Fruit fly (Drosophila melanogaster) whole organism, pupa: ENCODE measurements around the gene CG14693.
A peak's percentile ranks its signal among the peaks of the same experiment; 100 is the strongest.

Source experiments
- CG10348 ChIP-seq: fragments of 200-800 bp; sonication (Bioruptor generic); IDR thresholded peaks from 2 replicates; pipeline ENCODE4 v1.3.6; 2022; ENCODE audit warnings: missing biosample characterization, missing genetic modification characterization
- CG12605 ChIP-seq: fragments of 200-800 bp; sonication (Bioruptor generic); IDR thresholded peaks from 2 replicates; pipeline ENCODE4 v1.3.6; 2022; ENCODE audit warnings: missing biosample characterization, missing genetic modification characterization
- CG13204 ChIP-seq: fragments of 200-800 bp; sonication (Bioruptor generic); optimal IDR thresholded peaks from 2 replicates; lab custom pipeline; 2018; ENCODE audit warnings: missing biosample characterization, mild to moderate bottlenecking, missing genetic modification characterization, moderate library complexity
- CG14655 ChIP-seq: fragments of 200-800 bp; sonication (Bioruptor generic); optimal IDR thresholded peaks from 3 replicates; lab custom pipeline; 2017; ENCODE audit warnings: mild to moderate bottlenecking, missing biosample characterization, missing genetic modification reagents, missing genetic modification characterization
- CG15710 ChIP-seq: fragments of 200-800 bp; sonication (Bioruptor generic); optimal IDR thresholded peaks from 2 replicates; lab custom pipeline; 2018; ENCODE audit warnings: missing biosample characterization, mild to moderate bottlenecking, missing genetic modification characterization, moderate library complexity
- CG17806 ChIP-seq: fragments of 200-800 bp; sonication (Bioruptor generic); optimal IDR thresholded peaks from 2 replicates; lab custom pipeline; 2018; ENCODE audit warnings: missing biosample characterization, mild to moderate bottlenecking, missing genetic modification characterization, moderate library complexity
- CG32121 ChIP-seq: fragments of 200-800 bp; sonication (Bioruptor generic); IDR thresholded peaks from 2 replicates; pipeline ENCODE4 v1.3.6; 2022; ENCODE audit warnings: missing biosample characterization, missing genetic modification characterization
- CG34367 ChIP-seq: fragments of 200-800 bp; sonication (Bioruptor generic); optimal IDR thresholded peaks from 2 replicates; lab custom pipeline; 2018; ENCODE audit warnings: missing biosample characterization, mild to moderate bottlenecking, missing genetic modification characterization
- CG4496 ChIP-seq: fragments of 200-800 bp; sonication (Bioruptor generic); IDR thresholded peaks from 3 replicates; pipeline ENCODE4 v1.3.6; 2022; ENCODE audit warnings: missing biosample characterization, missing genetic modification characterization
- CG8159 ChIP-seq: fragments of 200-800 bp; sonication (Bioruptor generic); optimal IDR thresholded peaks from 3 replicates; lab custom pipeline; 2018; ENCODE audit warnings: missing biosample characterization, mild to moderate bottlenecking, missing genetic modification characterization, moderate library complexity
- CG8301 ChIP-seq: fragments of 200-800 bp; sonication (Bioruptor generic); optimal IDR thresholded peaks from 2 replicates; lab custom pipeline; 2018; ENCODE audit warnings: missing biosample characterization, mild to moderate bottlenecking, missing genetic modification characterization
- CG9948 ChIP-seq: fragments of 200-800 bp; sonication (Bioruptor generic); optimal IDR thresholded peaks from 2 replicates; lab custom pipeline; 2018; ENCODE audit warnings: missing biosample characterization, mild to moderate bottlenecking, missing genetic modification characterization, moderate library complexity
- D1 ChIP-seq: fragments of 200-800 bp; sonication (Bioruptor generic); optimal IDR thresholded peaks from 2 replicates; lab custom pipeline; 2018; ENCODE audit warnings: missing biosample characterization, mild to moderate bottlenecking, missing genetic modification characterization, moderate library complexity
- EcR ChIP-seq: fragments of 200-800 bp; sonication (Bioruptor generic); optimal IDR thresholded peaks from 3 replicates; lab custom pipeline; 2019; ENCODE audit warnings: missing biosample characterization, missing genetic modification characterization, mild to moderate bottlenecking, moderate library complexity, missing genetic modification reagents
- Ets98B ChIP-seq: fragments of 200-800 bp; sonication (Bioruptor generic); IDR thresholded peaks from 2 replicates; pipeline ENCODE4 v1.3.6; 2022; ENCODE audit warnings: missing biosample characterization, missing genetic modification characterization
- Pif1A ChIP-seq: fragments of 200-800 bp; sonication (Bioruptor generic); optimal IDR thresholded peaks from 3 replicates; lab custom pipeline; 2016; ENCODE audit warnings: missing biosample characterization, missing genetic modification characterization
- Pif1B ChIP-seq: fragments of 200-800 bp; sonication (Bioruptor generic); optimal IDR thresholded peaks from 3 replicates; lab custom pipeline; 2016; ENCODE audit warnings: missing biosample characterization, missing genetic modification characterization
- Snoo ChIP-seq: fragments of 200-800 bp; sonication (Bioruptor generic); optimal IDR thresholded peaks from 3 replicates; lab custom pipeline; 2017; ENCODE audit warnings: missing biosample characterization, mild to moderate bottlenecking, missing genetic modification characterization, inconsistent platforms
- fd96Ca ChIP-seq: fragments of 200-800 bp; sonication (Bioruptor generic); IDR thresholded peaks from 3 replicates; pipeline ENCODE4 v1.3.6; 2022; ENCODE audit warnings: missing biosample characterization, missing genetic modification characterization
- gl ChIP-seq: fragments of 200-800 bp; sonication (Bioruptor generic); optimal IDR thresholded peaks from 2 replicates; lab custom pipeline; 2018; ENCODE audit warnings: missing biosample characterization, mild to moderate bottlenecking, missing genetic modification characterization
- rn ChIP-seq: fragments of 200-800 bp; sonication (Bioruptor generic); IDR thresholded peaks from 2 replicates; pipeline ENCODE4 v1.3.6; 2022; ENCODE audit warnings: missing biosample characterization, missing genetic modification characterization

The CG14693 gene

dm6 chr3R:10836924-10837323 is 22.1 kb upstream of the CG14693 start:
- TF ChIP-seq CG32121 (GFP tag; lab: Robert Waterston, UW) (no peak), CG14655 (GFP tag; lab: Kevin White, UChicago) (no peak), Ets98B (no peak), CG17806 (tag; lab: Kevin White, UChicago) (no peak), Snoo (no peak), CG9948 (tag; lab: Kevin White, UChicago) (no peak), gl (no peak), rn (GFP tag; lab: Robert Waterston, UW) (no peak), Pif1B (GFP tag; lab: Kevin White, UChicago) (no peak), CG4496 (no peak), Pif1A (GFP tag; lab: Kevin White, UChicago) (no peak), CG34367 (tag; lab: Kevin White, UChicago) (no peak), CG8301 (tag; lab: Kevin White, UChicago) (no peak), fd96Ca (GFP tag; lab: Robert Waterston, UW) (no peak), CG10348 (GFP tag; lab: Robert Waterston, UW) (no peak), CG8159 (no peak), D1 (tag; lab: Kevin White, UChicago) (no peak), CG12605 (GFP tag; lab: Robert Waterston, UW) (no peak), EcR (GFP tag; lab: Kevin White, UChicago) (no peak), CG15710 (tag; lab: Kevin White, UChicago) (no peak)

- peak; percentile 96 for TF ChIP-seq Snoo
- peak; percentile 94 for TF ChIP-seq CG9948 (tag; lab: Kevin White, UChicago)
- TF ChIP-seq CG15710 (tag; lab: Kevin White, UChicago): peak; percentile 94
- TF ChIP-seq CG13204: peak; percentile 96
- peak; percentile 67 for TF ChIP-seq EcR (GFP tag; lab: Kevin White, UChicago)
- TF ChIP-seq CG10348 (GFP tag; lab: Robert Waterston, UW): peak; percentile 75
- TF ChIP-seq rn (GFP tag; lab: Robert Waterston, UW): peak; percentile 92
- peak; percentile 96 for TF ChIP-seq Ets98B
- peak; percentile 68 for TF ChIP-seq D1 (tag; lab: Kevin White, UChicago)
- peak; percentile 96 for TF ChIP-seq Pif1B (GFP tag; lab: Kevin White, UChicago)
- peak; percentile 96 for TF ChIP-seq CG12605 (GFP tag; lab: Robert Waterston, UW)
- peak; percentile 97 for TF ChIP-seq CG4496
- peak; percentile 97 for TF ChIP-seq fd96Ca (GFP tag; lab: Robert Waterston, UW)
- TF ChIP-seq gl: peak; percentile 92
- peak; percentile 96 for TF ChIP-seq CG14655 (GFP tag; lab: Kevin White, UChicago)
- peak; percentile 96 for TF ChIP-seq CG8301 (tag; lab: Kevin White, UChicago)
- peak; percentile 93 for TF ChIP-seq CG8159
- peak; percentile 95 for TF ChIP-seq CG34367 (tag; lab: Kevin White, UChicago)
- peak; percentile 96 for TF ChIP-seq Pif1A (GFP tag; lab: Kevin White, UChicago)
- TF ChIP-seq CG32121 (GFP tag; lab: Robert Waterston, UW): peak; percentile 93
- TF ChIP-seq CG17806 (tag; lab: Kevin White, UChicago): peak; percentile 94
Observed at dm6 chr3R:10834893-10835292, 20.0 kb upstream of the CG14693 start.

- TF ChIP-seq CG32121 (GFP tag; lab: Robert Waterston, UW) (peak; percentile 93), Pif1B (GFP tag; lab: Kevin White, UChicago) (peak; percentile 88), EcR (GFP tag; lab: Kevin White, UChicago) (no peak), CG14655 (GFP tag; lab: Kevin White, UChicago) (peak; percentile 96), Snoo (peak; percentile 27), CG15710 (tag; lab: Kevin White, UChicago) (peak; percentile 73), CG8301 (tag; lab: Kevin White, UChicago) (peak; percentile 96), CG12605 (GFP tag; lab: Robert Waterston, UW) (peak; percentile 77), CG17806 (tag; lab: Kevin White, UChicago) (peak; percentile 94), rn (GFP tag; lab: Robert Waterston, UW) (peak; percentile 79), Pif1A (GFP tag; lab: Kevin White, UChicago) (peak; percentile 92), CG9948 (tag; lab: Kevin White, UChicago) (peak; percentile 89), fd96Ca (GFP tag; lab: Robert Waterston, UW) (peak; percentile 97), CG8159 (peak; percentile 91), CG4496 (peak; percentile 96), Ets98B (peak; percentile 90), CG10348 (GFP tag; lab: Robert Waterston, UW) (peak; percentile 38; the same call in 1 of the 2 replicates), CG13204 (peak; percentile 37), CG34367 (tag; lab: Kevin White, UChicago) (peak; percentile 62), D1 (tag; lab: Kevin White, UChicago) (peak; percentile 72), gl (peak; percentile 91)
- TF ChIP-seq, all 21 proteins: peak for 20
Observed at dm6 chr3R:10832526-10833165, 17.8 kb upstream of the CG14693 start.

dm6 chr3R:10829746-10830145 is 14.9 kb upstream of the CG14693 start:
- TF ChIP-seq CG4496: no peak
- peak; percentile 80 for TF ChIP-seq CG8159
- TF ChIP-seq CG34367 (tag; lab: Kevin White, UChicago): peak; percentile 70
- no peak for TF ChIP-seq fd96Ca (GFP tag; lab: Robert Waterston, UW)
- peak; percentile 74 for TF ChIP-seq CG9948 (tag; lab: Kevin White, UChicago)
- no peak for TF ChIP-seq D1 (tag; lab: Kevin White, UChicago)
- peak; percentile 14 for TF ChIP-seq Pif1B (GFP tag; lab: Kevin White, UChicago)
- no peak for TF ChIP-seq Snoo
- no peak for TF ChIP-seq CG13204
- no peak for TF ChIP-seq CG10348 (GFP tag; lab: Robert Waterston, UW)
- peak; percentile 23 for TF ChIP-seq gl
- TF ChIP-seq CG14655 (GFP tag; lab: Kevin White, UChicago): peak; percentile 67
- peak; percentile 77 for TF ChIP-seq CG15710 (tag; lab: Kevin White, UChicago)
- peak; percentile 72 for TF ChIP-seq CG17806 (tag; lab: Kevin White, UChicago)
- TF ChIP-seq EcR (GFP tag; lab: Kevin White, UChicago): no peak
- TF ChIP-seq Pif1A (GFP tag; lab: Kevin White, UChicago): peak; percentile 42
- no peak for TF ChIP-seq CG32121 (GFP tag; lab: Robert Waterston, UW)
- TF ChIP-seq rn (GFP tag; lab: Robert Waterston, UW): no peak
- no peak for TF ChIP-seq Ets98B
- TF ChIP-seq CG8301 (tag; lab: Kevin White, UChicago): peak; percentile 54
- no peak for TF ChIP-seq CG12605 (GFP tag; lab: Robert Waterston, UW)
